Worm (Caenorhabditis elegans) whole organism, young adult: ENCODE measurements around the gene sra-33.

Experiments
- ets-4 ChIP-seq: fragments of 200-800 bp; sonication (Bioruptor generic); optimal IDR thresholded peaks from 2 replicates; lab custom pipeline; 2018; ENCODE audit warnings: mild to moderate bottlenecking, missing genetic modification characterization, missing compliant biosample characterization
- hsf-1 ChIP-seq: fragments of 200-800 bp; sonication (Bioruptor generic); IDR thresholded peaks from 2 replicates; pipeline ENCODE4 v1.3.6; 2022; ENCODE audit warnings: missing genetic modification reagents, missing genetic modification characterization, missing compliant biosample characterization
- rec-8 ChIP-seq, 2 experiments: sonication (generic microtip); optimal IDR thresholded peaks; 2 replicates each; lab custom pipeline; 2016; ENCODE audit warnings: mild to moderate bottlenecking in 2 of 2, missing genetic modification characterization in 2 of 2, missing genetic modification reagents in 2 of 2, missing genotype in 2 of 2, missing biosample characterization in 1 of 2, missing compliant biosample characterization in 1 of 2, moderate library complexity in 1 of 2
- sea-2 ChIP-seq: fragments of 200-800 bp; sonication (Bioruptor generic); IDR thresholded peaks from 2 replicates; pipeline ENCODE4 v1.3.6; 2022; ENCODE audit warnings: missing genetic modification characterization, missing compliant biosample characterization
- snpc-4 ChIP-seq, 5 experiments: fragments of 150-350 bp in 1 of 5; sonication (generic microtip) in 4 of 5; optimal IDR thresholded peaks; 2 replicates each; lab custom pipeline; 2014 to 2018; ENCODE audit warnings: missing genetic modification characterization in 5 of 5, missing biosample characterization in 3 of 5, antibody characterized with exemption in 2 of 5, mild to moderate bottlenecking in 2 of 5, missing compliant biosample characterization in 2 of 5, missing genotype in 2 of 5, moderate library complexity in 2 of 5, missing genetic modification reagents in 1 of 5
- tbx-9 ChIP-seq: sonication (generic microtip); optimal IDR thresholded peaks from 2 replicates; lab custom pipeline; 2016; ENCODE audit warnings: borderline replicate concordance, missing genetic modification characterization, inconsistent platforms, missing compliant biosample characterization

- TF ChIP-seq sea-2 (GFP tag; lab: Robert Waterston, UW) (no peak), tbx-9 (tag; lab: Kevin White, UChicago) (no peak), hsf-1 (GFP tag; lab: Robert Waterston, UW) (no peak), snpc-4 (GFP tag; optimal IDR thresholded peaks at IDR 0.05; lab: Kevin White, UChicago) (no peak), snpc-4 (tag; optimal IDR thresholded peaks at IDR 0.05; lab: Kevin White, UChicago) (no peak), rec-8 (tag; optimal IDR thresholded peaks at IDR 0.05; lab: Kevin White, UChicago) (no peak), ets-4 (GFP tag; lab: Kevin White, UChicago) (no peak)
Observed at ce11 chrII:4548408-4548807, 11.4 kb upstream of the sra-33 start.
